Worm (Caenorhabditis elegans) whole organism, late embryonic: ENCODE data around the gene F47B8.2.

Experiments
- ceh-24 ChIP-seq: sonication (generic microtip); optimal IDR thresholded peaks from 2 replicates; lab custom pipeline; 2016; ENCODE audit warnings: mild to moderate bottlenecking, missing genetic modification characterization, missing compliant biosample characterization
- ceh-9 ChIP-seq: sonication (generic microtip); optimal IDR thresholded peaks from 2 replicates; lab custom pipeline; 2016; ENCODE audit warnings: mild to moderate bottlenecking, missing genetic modification characterization, inconsistent platforms, missing compliant biosample characterization
- ets-4 ChIP-seq: sonication (generic microtip); optimal IDR thresholded peaks from 2 replicates; lab custom pipeline; 2016; ENCODE audit warnings: missing genetic modification characterization, missing compliant biosample characterization
- eyg-1 ChIP-seq: sonication (generic microtip); optimal IDR thresholded peaks from 2 replicates; lab custom pipeline; 2016; ENCODE audit warnings: missing genotype, missing genetic modification characterization, missing compliant biosample characterization
- pha-4 ChIP-seq: fragments of 150-350 bp; optimal IDR thresholded peaks from 2 replicates; lab custom pipeline; 2018; ENCODE audit warnings: missing biosample characterization, missing genetic modification reagents, missing genetic modification characterization
- pqm-1 ChIP-seq: sonication (generic microtip); optimal IDR thresholded peaks from 2 replicates; lab custom pipeline; 2016; ENCODE audit warnings: missing genetic modification characterization, missing compliant biosample characterization
- tbx-7 ChIP-seq: sonication (generic microtip); optimal IDR thresholded peaks from 2 replicates; lab custom pipeline; 2016; ENCODE audit warnings: missing genotype, missing genetic modification characterization, missing compliant biosample characterization
- unc-55 ChIP-seq: sonication (generic microtip); optimal IDR thresholded peaks from 2 replicates; lab custom pipeline; 2017; ENCODE audit warnings: missing biosample characterization, missing genetic modification reagents, missing genetic modification characterization

DNA sequence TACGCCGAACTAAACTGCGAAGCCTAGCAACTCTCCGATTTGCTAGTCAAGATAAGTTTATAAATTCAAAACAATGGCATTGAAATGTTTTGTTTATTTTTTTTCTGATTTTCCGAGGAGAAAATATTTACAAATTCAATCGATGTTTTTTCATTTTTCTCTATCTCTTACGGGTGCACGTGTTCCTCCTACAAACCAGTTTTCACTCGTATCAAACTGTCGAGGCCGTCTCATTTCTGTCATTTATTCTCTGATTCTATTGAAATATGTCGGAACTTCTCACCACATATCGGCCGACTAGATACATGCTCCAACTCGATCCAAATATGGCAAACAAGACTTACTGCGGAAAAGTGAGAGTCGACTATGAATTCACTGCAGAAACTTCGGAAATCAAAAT is 15.1 kb upstream of the F47B8.2 start, which contains the start of gene F47B8.8:
- TF ChIP-seq unc-55 (no peak), ceh-9 (tag; lab: Kevin White, UChicago) (no peak), ceh-24 (no peak), pha-4 (tag; lab: Kevin White, UChicago) (no peak), eyg-1 (tag; lab: Kevin White, UChicago) (no peak), tbx-7 (tag; lab: Kevin White, UChicago) (no peak), ets-4 (no peak), pqm-1 (tag; lab: Kevin White, UChicago) (no peak)
